Fruit fly (Drosophila melanogaster): ENCODE data around the gene tral.

DNA sequence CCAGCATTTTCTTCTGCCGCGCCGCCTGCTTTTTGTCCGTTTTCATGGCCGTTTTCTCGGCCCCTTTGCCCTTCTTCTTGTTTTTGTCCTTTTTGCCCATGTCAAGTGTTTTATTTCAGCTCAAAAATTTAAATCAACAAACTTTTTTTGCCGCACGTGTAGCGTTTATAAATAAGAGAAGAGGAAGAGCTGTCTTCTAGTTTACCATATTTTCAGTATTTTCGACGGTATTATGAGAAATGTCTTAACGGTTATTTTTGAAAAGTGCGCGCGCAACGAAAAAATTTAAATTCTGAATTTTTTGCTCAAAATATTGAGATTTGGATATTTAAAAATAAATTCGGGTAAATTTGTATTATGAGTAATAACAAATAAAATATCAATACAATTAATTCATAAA, 22.3 kb downstream of the tral start, which contains the start of gene CG4069:
- TF ChIP-seq rn (GFP tag; IDR thresholded peaks at IDR 0.05) (no peak), CG9948 (tag; optimal IDR thresholded peaks at IDR 0.05) (no peak), CG34367 (tag; optimal IDR thresholded peaks at IDR 0.05) (no peak), CG17806 (tag; optimal IDR thresholded peaks at IDR 0.05) (no peak), CG14655 (GFP tag; optimal IDR thresholded peaks at IDR 0.05) (no peak), D1 (tag; optimal IDR thresholded peaks at IDR 0.05) (no peak), EcR (GFP tag; optimal IDR thresholded peaks at IDR 0.05) (no peak), Pif1A (GFP tag; optimal IDR thresholded peaks at IDR 0.05) (no peak), CG10348 (GFP tag; IDR thresholded peaks at IDR 0.05) (no peak), Snoo (tag; optimal IDR thresholded peaks at IDR 0.05) (no peak), Ets98B (GFP tag; IDR thresholded peaks at IDR 0.05) (no peak), CG4496 (GFP tag; IDR thresholded peaks at IDR 0.05) (no peak), CG32121 (GFP tag; IDR thresholded peaks at IDR 0.05) (no peak)
